Fruit fly (Drosophila melanogaster): ENCODE measurements around the gene CG43246.

- TF ChIP-seq br (GFP tag; optimal IDR thresholded peaks at IDR 0.05) (no peak), Myc (optimal IDR thresholded peaks at IDR 0.05) (no peak), psq (GFP tag; optimal IDR thresholded peaks at IDR 0.05) (no peak), Hr78 (GFP tag; optimal IDR thresholded peaks at IDR 0.05) (no peak)
Observed at dm6 chr3L:14534619-14535018, 1.8 kb upstream of the CG43246 start.

Measured in whole organism, wandering third instar larva.